Fruit fly (Drosophila melanogaster) S2 (cell line): ENCODE data around the gene Dscam2.

Experiments
- CG8478 ChIP-seq: fragments of >200 bp; optimal IDR thresholded peaks from 2 replicates; lab custom pipeline; 2018
- CTCF ChIP-seq, 2 experiments: fragments of >200 bp; optimal IDR thresholded peaks; 2 replicates each; lab custom pipeline; 2018

dm6 chr3L:7155522-7155978 is 34.2 kb downstream of the Dscam2 start:
- TF ChIP-seq CG8478 (lab: Kevin White, UChicago) (no peak), CTCF (optimal IDR thresholded peaks at IDR 0.05; lab: Kevin White, UChicago) (no peak)
